Worm (Caenorhabditis elegans) whole organism, early embryonic: ENCODE results near the gene sea-2.

Source experiments
- B0310.2 ChIP-seq: sonication (generic microtip); optimal IDR thresholded peaks from 2 replicates; lab custom pipeline; 2016; ENCODE audit warnings: mild to moderate bottlenecking, missing genetic modification characterization, missing compliant biosample characterization
- F13C5.2 ChIP-seq: sonication (generic microtip); optimal IDR thresholded peaks from 2 replicates; lab custom pipeline; 2017; ENCODE audit warnings: mild to moderate bottlenecking, missing genetic modification characterization, inconsistent platforms, missing compliant biosample characterization
- aly-1 ChIP-seq: sonication (generic microtip); optimal IDR thresholded peaks from 2 replicates; lab custom pipeline; 2016; ENCODE audit warnings: missing genetic modification characterization, missing compliant biosample characterization
- ama-1 ChIP-seq: fragments of 150-350 bp; optimal IDR thresholded peaks from 2 replicates; lab custom pipeline; 2014
- ceh-36 ChIP-seq: sonication (generic microtip); optimal IDR thresholded peaks from 2 replicates; lab custom pipeline; 2016; ENCODE audit warnings: missing genetic modification characterization, inconsistent platforms, missing compliant biosample characterization
- ets-7 ChIP-seq: sonication (generic microtip); optimal IDR thresholded peaks from 2 replicates; lab custom pipeline; 2016; ENCODE audit warnings: missing genotype, missing genetic modification characterization, missing compliant biosample characterization
- hmbx-1 ChIP-seq: sonication (generic microtip); optimal IDR thresholded peaks from 2 replicates; lab custom pipeline; 2016; ENCODE audit warnings: mild to moderate bottlenecking, missing genetic modification characterization, missing compliant biosample characterization
- hnd-1 ChIP-seq: sonication (generic microtip); optimal IDR thresholded peaks from 2 replicates; lab custom pipeline; 2016; ENCODE audit warnings: missing genetic modification characterization, missing compliant biosample characterization
- pes-1 ChIP-seq: fragments of 200-800 bp; sonication (Bioruptor generic); IDR thresholded peaks from 2 replicates; pipeline ENCODE4 v1.3.6; 2022; ENCODE audit warnings: missing genetic modification reagents, missing genetic modification characterization, missing compliant biosample characterization
- tbx-11 ChIP-seq: fragments of 200-800 bp; sonication (Bioruptor generic); IDR thresholded peaks from 2 replicates; pipeline ENCODE4 v1.3.6; 2022; ENCODE audit warnings: missing genetic modification characterization, missing compliant biosample characterization
- tbx-37 ChIP-seq: fragments of 200-800 bp; sonication (Bioruptor generic); conservative IDR thresholded peaks from 2 replicates; pipeline ENCODE4 v1.3.6; 2022; ENCODE audit warnings: missing genetic modification reagents, missing genetic modification characterization, missing compliant biosample characterization
- tra-4 ChIP-seq: sonication (generic microtip); optimal IDR thresholded peaks from 2 replicates; lab custom pipeline; 2017; ENCODE audit warnings: missing genetic modification characterization, missing compliant biosample characterization

ce11 chrII:3911716-3912115, 38.5 kb upstream of the sea-2 start, which contains the start of gene F53C3.1:
- no peak for TF ChIP-seq aly-1
- TF ChIP-seq tra-4 (tag; lab: Kevin White, UChicago) = no peak
- no peak for TF ChIP-seq ama-1 (lab: Kevin White, UChicago)
- no peak for TF ChIP-seq hnd-1
- TF ChIP-seq ceh-36 (tag; lab: Kevin White, UChicago) = no peak
- no peak for TF ChIP-seq F13C5.2 (tag; lab: Kevin White, UChicago)
- TF ChIP-seq hmbx-1 = no peak
- no peak for TF ChIP-seq pes-1
- no peak for TF ChIP-seq B0310.2 (tag; lab: Kevin White, UChicago)
- no peak for TF ChIP-seq tbx-37 (GFP tag; lab: Robert Waterston, UW)
- no peak for TF ChIP-seq tbx-11 (GFP tag; lab: Robert Waterston, UW)
- TF ChIP-seq ets-7 (tag; lab: Kevin White, UChicago) = no peak
